Worm (Caenorhabditis elegans) whole organism, L2 larva: Measurements from ENCODE around the gene F25B3.4.
A peak's percentile ranks its signal among the peaks of the same experiment; 100 is the strongest.

Source experiments
- C34F6.9 ChIP-seq: fragments of 150-350 bp; optimal IDR thresholded peaks from 2 replicates; lab custom pipeline; 2014; ENCODE audit warnings: missing biosample characterization, missing genetic modification characterization
- F13H6.1 ChIP-seq: sonication (generic microtip); optimal IDR thresholded peaks from 2 replicates; lab custom pipeline; 2016; ENCODE audit warnings: missing genetic modification characterization, missing compliant biosample characterization
- R02D3.7 ChIP-seq: fragments of 150-350 bp; optimal IDR thresholded peaks from 2 replicates; lab custom pipeline; 2014; ENCODE audit warnings: missing biosample characterization, missing genetic modification characterization
- Y55F3AM.14 ChIP-seq: fragments of 200-800 bp; sonication (Bioruptor generic); optimal IDR thresholded peaks from 2 replicates; lab custom pipeline; 2018; ENCODE audit warnings: mild to moderate bottlenecking, missing genetic modification characterization, missing compliant biosample characterization
- ZK546.5 ChIP-seq: sonication (generic microtip); optimal IDR thresholded peaks from 2 replicates; lab custom pipeline; 2017; ENCODE audit warnings: missing biosample characterization, missing genetic modification characterization
- alr-1 ChIP-seq: fragments of 150-350 bp; optimal IDR thresholded peaks from 2 replicates; lab custom pipeline; 2014; ENCODE audit warnings: missing biosample characterization, missing genetic modification characterization
- aly-2 ChIP-seq: fragments of 150-350 bp; optimal IDR thresholded peaks from 2 replicates; lab custom pipeline; 2014; ENCODE audit warnings: missing biosample characterization, missing genetic modification characterization
- ama-1 ChIP-seq: fragments of 150-350 bp; optimal IDR thresholded peaks from 2 replicates; lab custom pipeline; 2018; ENCODE audit warnings: inconsistent platforms
- blmp-1 ChIP-seq: sonication (generic microtip); optimal IDR thresholded peaks from 2 replicates; lab custom pipeline; 2017; ENCODE audit warnings: missing genetic modification characterization, mild to moderate bottlenecking, missing compliant biosample characterization, antibody characterized with exemption, moderate library complexity; ENCODE audit not compliant: insufficient read depth
- ceh-16 ChIP-seq: fragments of 150-350 bp; optimal IDR thresholded peaks from 2 replicates; lab custom pipeline; 2014; ENCODE audit warnings: missing biosample characterization, missing genetic modification characterization
- ceh-82 ChIP-seq: fragments of 150-350 bp; optimal IDR thresholded peaks from 2 replicates; lab custom pipeline; 2014; ENCODE audit warnings: missing biosample characterization, missing genetic modification characterization
- crh-2 ChIP-seq: sonication (generic microtip); optimal IDR thresholded peaks from 2 replicates; lab custom pipeline; 2017; ENCODE audit warnings: missing biosample characterization, missing genetic modification characterization
- egl-27 ChIP-seq: sonication (generic microtip); optimal IDR thresholded peaks from 3 replicates; lab custom pipeline; 2017; ENCODE audit warnings: missing biosample characterization, missing genetic modification reagents, missing genetic modification characterization
- elt-1 ChIP-seq: fragments of 150-350 bp; optimal IDR thresholded peaks from 2 replicates; lab custom pipeline; 2014; ENCODE audit warnings: missing biosample characterization, missing genetic modification characterization
- elt-3 ChIP-seq: sonication (generic microtip); optimal IDR thresholded peaks from 2 replicates; lab custom pipeline; 2017; ENCODE audit warnings: missing biosample characterization, missing genetic modification characterization
- fos-1 ChIP-seq: fragments of 150-350 bp; optimal IDR thresholded peaks from 2 replicates; lab custom pipeline; 2014; ENCODE audit warnings: missing biosample characterization, missing genetic modification characterization
- gmeb-1 ChIP-seq: fragments of 150-350 bp; optimal IDR thresholded peaks from 2 replicates; lab custom pipeline; 2014; ENCODE audit warnings: missing biosample characterization, missing genetic modification characterization
- lin-11 ChIP-seq: fragments of 150-350 bp; sonication (generic microtip); optimal IDR thresholded peaks from 2 replicates; lab custom pipeline; 2014; ENCODE audit warnings: missing biosample characterization, missing genetic modification characterization, inconsistent platforms, mixed read lengths
- lin-13 ChIP-seq: fragments of 150-350 bp; optimal IDR thresholded peaks from 2 replicates; lab custom pipeline; 2014; ENCODE audit warnings: missing biosample characterization, missing genetic modification reagents, missing genetic modification characterization
- lin-39 ChIP-seq: fragments of 150-350 bp; optimal IDR thresholded peaks from 2 replicates; lab custom pipeline; 2014; ENCODE audit warnings: missing biosample characterization, missing genetic modification reagents, missing genetic modification characterization
- lsy-2 ChIP-seq, 2 experiments: fragments of 150-350 bp in 1 of 2; sonication (generic microtip) in 1 of 2; optimal IDR thresholded peaks; 2 replicates each; lab custom pipeline; 2014 to 2017; ENCODE audit warnings: missing biosample characterization in 2 of 2, missing genetic modification characterization in 2 of 2
- mab-5 ChIP-seq: fragments of 150-350 bp; optimal IDR thresholded peaks from 2 replicates; lab custom pipeline; 2014; ENCODE audit warnings: missing biosample characterization, missing genetic modification characterization
- mbf-1 ChIP-seq: sonication (generic microtip); optimal IDR thresholded peaks from 2 replicates; lab custom pipeline; 2017; ENCODE audit warnings: missing biosample characterization, missing genetic modification characterization
- mdl-1 ChIP-seq, 2 experiments: fragments of 150-350 bp in 1 of 2; sonication (generic microtip) in 1 of 2; optimal IDR thresholded peaks; 2 replicates each; lab custom pipeline; 2017; ENCODE audit warnings: missing biosample characterization in 2 of 2, missing genetic modification characterization in 2 of 2
- nhr-10 ChIP-seq: sonication (generic microtip); optimal IDR thresholded peaks from 2 replicates; lab custom pipeline; 2017; ENCODE audit warnings: missing biosample characterization, missing genetic modification characterization
- nhr-11 ChIP-seq: fragments of 150-350 bp; optimal IDR thresholded peaks from 2 replicates; lab custom pipeline; 2014; ENCODE audit warnings: missing biosample characterization, missing genetic modification characterization
- nhr-12 ChIP-seq: fragments of 150-350 bp; optimal IDR thresholded peaks from 2 replicates; lab custom pipeline; 2014; ENCODE audit warnings: missing biosample characterization, missing genetic modification characterization
- nhr-129 ChIP-seq: fragments of 150-350 bp; optimal IDR thresholded peaks from 2 replicates; lab custom pipeline; 2014; ENCODE audit warnings: missing biosample characterization, missing genetic modification characterization
- nhr-21 ChIP-seq: fragments of 150-350 bp; optimal IDR thresholded peaks from 2 replicates; lab custom pipeline; 2014; ENCODE audit warnings: missing biosample characterization, missing genetic modification characterization
- nhr-237 ChIP-seq: fragments of 150-350 bp; optimal IDR thresholded peaks from 2 replicates; lab custom pipeline; 2014; ENCODE audit warnings: missing biosample characterization, missing genetic modification characterization
- nhr-25 ChIP-seq: fragments of 150-350 bp; sonication (generic microtip); optimal IDR thresholded peaks from 3 replicates; lab custom pipeline; 2014; ENCODE audit warnings: missing biosample characterization, missing genetic modification characterization
- nhr-6 ChIP-seq: fragments of 150-350 bp; optimal IDR thresholded peaks from 2 replicates; lab custom pipeline; 2014; ENCODE audit warnings: missing biosample characterization, missing genetic modification characterization
- nhr-77 ChIP-seq: fragments of 150-350 bp; optimal IDR thresholded peaks from 2 replicates; lab custom pipeline; 2014; ENCODE audit warnings: missing biosample characterization, missing genetic modification characterization
- peb-1 ChIP-seq: fragments of 150-350 bp; optimal IDR thresholded peaks from 2 replicates; lab custom pipeline; 2014; ENCODE audit warnings: missing biosample characterization, missing genetic modification characterization
- sem-4 ChIP-seq: fragments of 150-350 bp; optimal IDR thresholded peaks from 2 replicates; lab custom pipeline; 2014; ENCODE audit warnings: missing biosample characterization, missing genetic modification reagents, missing genetic modification characterization
- skn-1 ChIP-seq: sonication (generic microtip); optimal IDR thresholded peaks from 2 replicates; lab custom pipeline; 2017; ENCODE audit warnings: missing biosample characterization, missing genetic modification characterization
- sma-3 ChIP-seq: sonication (generic microtip); optimal IDR thresholded peaks from 2 replicates; lab custom pipeline; 2016; ENCODE audit warnings: missing genetic modification reagents, missing genetic modification characterization, missing compliant biosample characterization
- sma-9 ChIP-seq, 2 experiments: fragments of 150-350 bp in 1 of 2; sonication (generic microtip) in 1 of 2; optimal IDR thresholded peaks; 2 replicates each; lab custom pipeline; 2014 to 2016; ENCODE audit warnings: missing genetic modification characterization in 2 of 2, mild to moderate bottlenecking in 1 of 2, missing biosample characterization in 1 of 2, missing compliant biosample characterization in 1 of 2, missing genetic modification reagents in 1 of 2, moderate library complexity in 1 of 2
- snpc-4 ChIP-seq: fragments of 150-350 bp; optimal IDR thresholded peaks from 2 replicates; lab custom pipeline; 2014; ENCODE audit warnings: missing biosample characterization, missing genetic modification characterization
- unc-39 ChIP-seq: fragments of 150-350 bp; optimal IDR thresholded peaks from 2 replicates; lab custom pipeline; 2014; ENCODE audit warnings: missing biosample characterization, missing genetic modification characterization
- unc-55 ChIP-seq: fragments of 150-350 bp; sonication (generic microtip); optimal IDR thresholded peaks from 3 replicates; lab custom pipeline; 2014; ENCODE audit warnings: missing biosample characterization, missing genetic modification reagents, missing genetic modification characterization
- unc-62 ChIP-seq: fragments of 150-350 bp; optimal IDR thresholded peaks from 2 replicates; lab custom pipeline; 2014; ENCODE audit warnings: missing biosample characterization, missing genetic modification reagents, missing genetic modification characterization
- zag-1 ChIP-seq: fragments of 150-350 bp; optimal IDR thresholded peaks from 2 replicates; lab custom pipeline; 2014; ENCODE audit warnings: missing biosample characterization, missing genetic modification characterization
- ztf-1 ChIP-seq: fragments of 200-800 bp; sonication (Bioruptor generic); conservative IDR thresholded peaks from 2 replicates; pipeline ENCODE4 v1.3.6; 2022; ENCODE audit warnings: missing genetic modification characterization, missing compliant biosample characterization
- ztf-11 ChIP-seq: sonication (generic microtip); optimal IDR thresholded peaks from 2 replicates; lab custom pipeline; 2017; ENCODE audit warnings: missing biosample characterization, missing genetic modification characterization
- ztf-4 ChIP-seq: fragments of 150-350 bp; optimal IDR thresholded peaks from 2 replicates; lab custom pipeline; 2014; ENCODE audit warnings: missing biosample characterization, missing genetic modification characterization

Gene F25B3.4

ce11 chrV:9546042-9546581 lies 22.5 kb downstream of the F25B3.4 start, which contains the start of gene C50F4.6:
TSS of gene C50F4.6 (plus strand) at chrV:9546092.
- TF ChIP-seq lsy-2 (tag; optimal IDR thresholded peaks at IDR 0.05; lab: Kevin White, UChicago) (peak in 1 of 2 experiments; percentile 13), nhr-12 (no peak)

ce11 chrV:9545238-9545709 lies 23.3 kb downstream of the F25B3.4 start, which contains the start of the genes his-35 and his-41:
TSS of gene his-35 (minus strand) at chrV:9545288.
TSS of gene his-41 (plus strand) at chrV:9545536.
- TF ChIP-seq unc-62 (no peak), nhr-10 (tag; lab: Kevin White, UChicago) (no peak), lin-13 (peak; percentile 15), R02D3.7 (tag; lab: Kevin White, UChicago) (no peak), C34F6.9 (peak; percentile 74), elt-1 (tag; lab: Kevin White, UChicago) (no peak), lsy-2 (tag; optimal IDR thresholded peaks at IDR 0.05; lab: Kevin White, UChicago) (peak; percentile 38 to 51), sma-3 (peak; percentile 50), alr-1 (tag; lab: Kevin White, UChicago) (no peak), nhr-11 (tag; lab: Kevin White, UChicago) (no peak), nhr-21 (peak; percentile 11), ztf-11 (no peak), snpc-4 (no peak), skn-1 (tag; lab: Kevin White, UChicago) (no peak), crh-2 (peak; percentile 51), ceh-82 (tag; lab: Kevin White, UChicago) (no peak), blmp-1 (tag; lab: Kevin White, UChicago) (no peak), unc-55 (peak; percentile 15), fos-1 (tag; lab: Kevin White, UChicago) (peak; percentile 48), peb-1 (no peak), nhr-77 (tag; lab: Kevin White, UChicago) (no peak), nhr-25 (tag; lab: Kevin White, UChicago) (no peak), nhr-12 (no peak), ama-1 (lab: Kevin White, UChicago) (peak; percentile 77), elt-3 (tag; lab: Kevin White, UChicago) (no peak), mdl-1 (tag; optimal IDR thresholded peaks at IDR 0.05; lab: Kevin White, UChicago) (peak in 1 of 2 experiments; percentile 31), gmeb-1 (tag; lab: Kevin White, UChicago) (peak; percentile 53), ceh-16 (tag; lab: Kevin White, UChicago) (no peak), sem-4 (no peak), sma-9 (GFP tag; optimal IDR thresholded peaks at IDR 0.05; lab: Kevin White, UChicago) (peak; percentile 37), sma-9 (tag; optimal IDR thresholded peaks at IDR 0.05; lab: Kevin White, UChicago) (no peak), ztf-1 (GFP tag; lab: Robert Waterston, UW) (no peak), Y55F3AM.14 (GFP tag; lab: Kevin White, UChicago) (no peak), lin-11 (peak; percentile 35), F13H6.1 (tag; lab: Kevin White, UChicago) (peak; percentile 62)
- TF ChIP-seq, all 48 proteins: peak for 14

- TF ChIP-seq skn-1 (tag; lab: Kevin White, UChicago) (no peak), mbf-1 (tag; lab: Kevin White, UChicago) (no peak), sma-9 (GFP tag; optimal IDR thresholded peaks at IDR 0.05; lab: Kevin White, UChicago) (peak; percentile 60), sma-9 (tag; optimal IDR thresholded peaks at IDR 0.05; lab: Kevin White, UChicago) (no peak), nhr-21 (peak; percentile 73), lin-13 (peak; percentile 87), F13H6.1 (tag; lab: Kevin White, UChicago) (peak; percentile 59), nhr-6 (tag; lab: Kevin White, UChicago) (no peak), sem-4 (peak; percentile 70), ztf-4 (tag; lab: Kevin White, UChicago) (peak; percentile 39), unc-39 (tag; lab: Kevin White, UChicago) (no peak), mdl-1 (tag; optimal IDR thresholded peaks at IDR 0.05; lab: Kevin White, UChicago) (no peak), unc-62 (no peak), egl-27 (tag; lab: Kevin White, UChicago) (no peak), sma-3 (peak; percentile 71), ama-1 (lab: Kevin White, UChicago) (peak; percentile 47), nhr-77 (tag; lab: Kevin White, UChicago) (no peak), nhr-237 (tag; lab: Kevin White, UChicago) (no peak), zag-1 (tag; lab: Kevin White, UChicago) (no peak), elt-1 (tag; lab: Kevin White, UChicago) (no peak), lin-39 (no peak), nhr-129 (peak; percentile 83), aly-2 (tag; lab: Kevin White, UChicago) (no peak), R02D3.7 (tag; lab: Kevin White, UChicago) (no peak), mab-5 (peak; percentile 35), elt-3 (tag; lab: Kevin White, UChicago) (no peak), lin-11 (peak; percentile 54), ztf-1 (GFP tag; lab: Robert Waterston, UW) (no peak), lsy-2 (tag; optimal IDR thresholded peaks at IDR 0.05; lab: Kevin White, UChicago) (peak in 1 of 2 experiments; percentile 79), peb-1 (no peak), snpc-4 (peak; percentile 37), nhr-12 (no peak), unc-55 (peak; percentile 83), ZK546.5 (tag; lab: Kevin White, UChicago) (no peak), C34F6.9 (peak; percentile 82), nhr-11 (tag; lab: Kevin White, UChicago) (no peak)
Measured at ce11 chrV:9544176-9544632, 24.4 kb downstream of the F25B3.4 start, which contains the start of gene mdf-1. TSS of gene mdf-1 (minus strand) at chrV:9544226.
